Fruit fly (Drosophila melanogaster) whole organism, larva: Measurements from ENCODE around the gene RpL6.

ENCODE experiments used
- noc ChIP-seq: fragments of 200-800 bp; sonication (Bioruptor generic); optimal IDR thresholded peaks from 3 replicates; lab custom pipeline; 2019; ENCODE audit warnings: missing biosample characterization, mild to moderate bottlenecking, missing genetic modification characterization, moderate library complexity

The RpL6 gene

dm6 chr3R:31577351-31577750 is 18.7 kb downstream of the RpL6 start:
- TF ChIP-seq noc = no peak

- no peak for TF ChIP-seq noc
Measured at dm6 chr3R:31571885-31572292, 24.1 kb downstream of the RpL6 start, which contains the start of gene gammaCOP. Gene gammaCOP (plus strand): TSS chr3R:31572143.

- no peak for TF ChIP-seq noc
Measured at dm6 chr3R:31566738-31567137, 29.3 kb downstream of the RpL6 start.

dm6 chr3R:31565738-31566137 is 30.3 kb downstream of the RpL6 start:
- no peak for TF ChIP-seq noc

- TF ChIP-seq noc = no peak
Measured at dm6 chr3R:31564588-31564987, 31.4 kb downstream of the RpL6 start.

dm6 chr3R:31564164-31564563 is 31.8 kb downstream of the RpL6 start:
- no peak for TF ChIP-seq noc

dm6 chr3R:31559781-31560180 is 36.2 kb downstream of the RpL6 start:
- no peak for TF ChIP-seq noc

dm6 chr3R:31558720-31559280 is 37.2 kb downstream of the RpL6 start:
- TF ChIP-seq noc = no peak

- TF ChIP-seq noc = no peak
Measured at dm6 chr3R:31550910-31551309, 45.1 kb downstream of the RpL6 start.

- TF ChIP-seq noc = no peak
Measured at dm6 chr3R:31548766-31549510, 47.1 kb downstream of the RpL6 start.
